Fruit fly (Drosophila melanogaster) Kc167 (cell line): ENCODE results near the gene Cals.

Experiments used
- Sin3A ChIP-seq: fragments of >200 bp; optimal IDR thresholded peaks from 2 replicates; lab custom pipeline; 2018; ENCODE audit warnings: missing external identifiers
- h ChIP-seq: fragments of >200 bp; optimal IDR thresholded peaks from 3 replicates; lab custom pipeline; 2018; ENCODE audit warnings: missing external identifiers
- psq ChIP-seq: fragments of >200 bp; optimal IDR thresholded peaks from 2 replicates; lab custom pipeline; 2017; ENCODE audit warnings: missing external identifiers
- ttk ChIP-seq: sonication (Bioruptor generic); optimal IDR thresholded peaks from 2 replicates; lab custom pipeline; 2017; ENCODE audit warnings: missing external identifiers

DNA sequence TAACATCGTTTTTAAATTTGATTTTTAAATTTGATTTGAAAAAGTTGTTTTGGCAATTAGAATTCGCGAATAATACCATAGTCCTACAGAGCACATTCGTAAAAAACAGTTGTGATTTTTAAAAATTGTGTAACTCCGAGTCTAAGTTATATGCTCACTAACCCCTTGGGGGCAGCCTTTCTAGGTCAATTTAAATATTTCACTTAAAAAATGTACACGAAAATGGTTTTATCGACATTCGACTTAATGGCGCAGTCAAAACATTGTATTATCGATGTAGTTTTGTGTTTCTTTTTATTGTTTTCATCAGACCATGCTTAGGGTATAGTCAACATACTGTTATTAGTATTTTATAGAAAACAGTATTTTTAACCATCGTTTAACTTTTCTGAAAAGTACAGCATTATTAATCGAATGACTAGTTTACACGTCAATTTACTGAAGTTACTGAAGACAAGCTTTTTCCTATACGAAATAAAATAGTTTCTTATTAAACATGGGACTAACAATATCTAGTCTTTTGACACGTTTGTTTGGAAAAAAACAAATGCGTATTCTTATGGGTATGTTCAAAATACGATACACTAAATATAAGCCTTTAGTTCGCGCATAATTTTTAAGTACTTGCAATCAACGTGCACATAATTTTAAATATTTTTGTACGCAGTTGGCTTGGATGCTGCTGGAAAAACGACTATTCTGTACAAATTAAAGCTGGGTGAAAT is 774 bp upstream of the Cals start, which contains the start of gene Arf4:
- no peak for TF ChIP-seq psq
- TF ChIP-seq Sin3A (lab: Kevin White, UChicago) = no peak
- no peak for TF ChIP-seq ttk (lab: Kevin White, UChicago)
- no peak for TF ChIP-seq h (lab: Kevin White, UChicago)
